Fruit fly (Drosophila melanogaster) whole organism, embryonic: ENCODE results near the gene CG5921.

ENCODE experiments used
- Abd-B ChIP-seq: fragments of 200-800 bp; sonication (Bioruptor generic); optimal IDR thresholded peaks from 2 replicates; lab custom pipeline; 2018; ENCODE audit warnings: missing biosample characterization, mild to moderate bottlenecking, missing genetic modification characterization, moderate library complexity
- BtbVII ChIP-seq: fragments of 200-800 bp; sonication (Bioruptor generic); optimal IDR thresholded peaks from 3 replicates; lab custom pipeline; 2017; ENCODE audit warnings: missing biosample characterization, mild to moderate bottlenecking, missing genetic modification characterization
- CG10209 ChIP-seq: fragments of 200-800 bp; sonication (Bioruptor generic); optimal IDR thresholded peaks from 3 replicates; lab custom pipeline; 2017; ENCODE audit warnings: missing biosample characterization, mild to moderate bottlenecking, missing genetic modification characterization, missing genetic modification reagents
- CG10366 ChIP-seq: fragments of 200-800 bp; sonication (Bioruptor generic); IDR thresholded peaks from 2 replicates; pipeline ENCODE4 v1.3.6; 2022; ENCODE audit warnings: missing biosample characterization, missing genetic modification characterization
- CG10654 ChIP-seq: fragments of 200-800 bp; sonication (Bioruptor generic); optimal IDR thresholded peaks from 2 replicates; lab custom pipeline; 2016; ENCODE audit warnings: missing biosample characterization, missing genetic modification characterization
- CG10959 ChIP-seq: fragments of 200-800 bp; sonication (Bioruptor generic); IDR thresholded peaks from 2 replicates; pipeline ENCODE4 v1.3.6; 2022; ENCODE audit warnings: missing biosample characterization, missing genetic modification characterization
- CG11696 ChIP-seq: fragments of 200-800 bp; sonication (Bioruptor generic); IDR thresholded peaks from 2 replicates; pipeline ENCODE4 v1.3.6; 2022; ENCODE audit warnings: missing biosample characterization, missing genetic modification characterization
- CG13894 ChIP-seq: fragments of 200-800 bp; sonication (Bioruptor generic); optimal IDR thresholded peaks from 3 replicates; lab custom pipeline; 2018; ENCODE audit warnings: missing biosample characterization, mild to moderate bottlenecking, missing genetic modification characterization, moderate library complexity
- CG18476 ChIP-seq: fragments of 200-800 bp; sonication (Bioruptor generic); optimal IDR thresholded peaks from 2 replicates; lab custom pipeline; 2016; ENCODE audit warnings: missing biosample characterization, mild to moderate bottlenecking, missing genetic modification characterization
- CG2875 ChIP-seq: fragments of 200-800 bp; sonication (Bioruptor generic); optimal IDR thresholded peaks from 2 replicates; lab custom pipeline; 2017; ENCODE audit warnings: missing biosample characterization, mild to moderate bottlenecking, missing genetic modification characterization, missing genetic modification reagents
- CG31224 ChIP-seq: fragments of 200-800 bp; sonication (Bioruptor generic); IDR thresholded peaks from 2 replicates; pipeline ENCODE4 v1.3.6; 2022; ENCODE audit warnings: missing biosample characterization, missing genetic modification characterization
- CG3163 ChIP-seq: fragments of 200-800 bp; sonication (Bioruptor generic); optimal IDR thresholded peaks from 3 replicates; lab custom pipeline; 2016; ENCODE audit warnings: missing biosample characterization, missing genetic modification characterization
- CG32767 ChIP-seq: fragments of 200-800 bp; sonication (Bioruptor generic); IDR thresholded peaks from 2 replicates; pipeline ENCODE4 v1.3.6; 2022; ENCODE audit warnings: missing biosample characterization, missing genetic modification characterization
- CG32772 ChIP-seq: fragments of 200-800 bp; sonication (Bioruptor generic); IDR thresholded peaks from 2 replicates; pipeline ENCODE4 v1.3.6; 2022; ENCODE audit warnings: missing biosample characterization, missing genetic modification characterization
- CG33557 ChIP-seq: fragments of 200-800 bp; sonication (Bioruptor generic); optimal IDR thresholded peaks from 2 replicates; lab custom pipeline; 2019; ENCODE audit warnings: missing biosample characterization, mild to moderate bottlenecking, missing genetic modification characterization, moderate library complexity
- CG3847 ChIP-seq: fragments of 200-800 bp; sonication (Bioruptor generic); IDR thresholded peaks from 2 replicates; pipeline ENCODE4 v1.3.6; 2022; ENCODE audit warnings: missing biosample characterization, missing genetic modification characterization
- CG4820 ChIP-seq: fragments of 200-800 bp; sonication (Bioruptor generic); optimal IDR thresholded peaks from 3 replicates; lab custom pipeline; 2016; ENCODE audit warnings: missing biosample characterization, missing genetic modification characterization
- CG7357 ChIP-seq: fragments of 200-800 bp; sonication (Bioruptor generic); IDR thresholded peaks from 3 replicates; pipeline ENCODE4 v1.3.6; 2022; ENCODE audit warnings: missing biosample characterization, missing genetic modification characterization
- CG7372 ChIP-seq: fragments of 200-800 bp; sonication (Bioruptor generic); IDR thresholded peaks from 2 replicates; pipeline ENCODE4 v1.3.6; 2022; ENCODE audit warnings: missing biosample characterization, missing genetic modification characterization
- CG7745 ChIP-seq: fragments of 200-800 bp; sonication (Bioruptor generic); optimal IDR thresholded peaks from 2 replicates; lab custom pipeline; 2018; ENCODE audit warnings: missing biosample characterization, mild to moderate bottlenecking, missing genetic modification characterization, moderate library complexity
- CG7987 ChIP-seq: fragments of 200-800 bp; sonication (Bioruptor generic); optimal IDR thresholded peaks from 2 replicates; lab custom pipeline; 2018; ENCODE audit warnings: missing biosample characterization, mild to moderate bottlenecking, missing genetic modification characterization, moderate library complexity
- CG8281 ChIP-seq: fragments of 200-800 bp; sonication (Bioruptor generic); optimal IDR thresholded peaks from 2 replicates; lab custom pipeline; 2018; ENCODE audit warnings: missing biosample characterization, mild to moderate bottlenecking, missing genetic modification characterization, moderate library complexity
- CG8388 ChIP-seq: fragments of 200-800 bp; sonication (Bioruptor generic); optimal IDR thresholded peaks from 2 replicates; lab custom pipeline; 2019; ENCODE audit warnings: missing biosample characterization, mild to moderate bottlenecking, missing genetic modification characterization, moderate library complexity
- CG9437 ChIP-seq: fragments of 200-800 bp; sonication (Bioruptor generic); optimal IDR thresholded peaks from 2 replicates; lab custom pipeline; 2018; ENCODE audit warnings: missing biosample characterization, mild to moderate bottlenecking, missing genetic modification characterization
- CG9609 ChIP-seq: fragments of 200-800 bp; sonication (Bioruptor generic); optimal IDR thresholded peaks from 3 replicates; lab custom pipeline; 2016; ENCODE audit warnings: missing biosample characterization, missing genetic modification characterization
- Dip3 ChIP-seq: fragments of 200-800 bp; sonication (Bioruptor generic); optimal IDR thresholded peaks from 3 replicates; lab custom pipeline; 2016; ENCODE audit warnings: missing biosample characterization, missing genetic modification characterization
- Doc2 ChIP-seq: fragments of 200-800 bp; sonication (Bioruptor generic); IDR thresholded peaks from 2 replicates; pipeline ENCODE4 v1.3.6; 2022; ENCODE audit warnings: missing biosample characterization, missing genetic modification characterization
- Dref ChIP-seq: fragments of 200-800 bp; sonication (Bioruptor generic); IDR thresholded peaks from 2 replicates; pipeline ENCODE4 v1.3.6; 2022; ENCODE audit warnings: missing biosample characterization, missing genetic modification characterization
- Elba2 ChIP-seq: fragments of 200-800 bp; sonication (Bioruptor generic); optimal IDR thresholded peaks from 3 replicates; lab custom pipeline; 2016; ENCODE audit warnings: missing biosample characterization, missing genetic modification characterization
- HHEX ChIP-seq: fragments of 200-800 bp; sonication (Bioruptor generic); optimal IDR thresholded peaks from 3 replicates; lab custom pipeline; 2017; ENCODE audit warnings: missing biosample characterization, mild to moderate bottlenecking, missing genetic modification characterization, missing genetic modification reagents
- HmgZ ChIP-seq: fragments of 200-800 bp; sonication (Bioruptor generic); optimal IDR thresholded peaks from 2 replicates; lab custom pipeline; 2018; ENCODE audit warnings: missing biosample characterization, mild to moderate bottlenecking, missing genetic modification characterization
- Hmr ChIP-seq: fragments of 200-800 bp; sonication (Bioruptor generic); optimal IDR thresholded peaks from 3 replicates; lab custom pipeline; 2017; ENCODE audit warnings: mild to moderate bottlenecking, missing biosample characterization, missing genetic modification reagents, missing genetic modification characterization
- Lhr ChIP-seq: fragments of 200-800 bp; sonication (Bioruptor generic); optimal IDR thresholded peaks from 3 replicates; lab custom pipeline; 2017; ENCODE audit warnings: mild to moderate bottlenecking, missing biosample characterization, missing genetic modification reagents, missing genetic modification characterization
- Lpt ChIP-seq: fragments of >200 bp; optimal IDR thresholded peaks from 2 replicates; lab custom pipeline; 2018; ENCODE audit warnings: missing biosample characterization, missing genetic modification characterization
- MBD-R2 ChIP-seq: fragments of 200-800 bp; sonication (Bioruptor generic); IDR thresholded peaks from 2 replicates; pipeline ENCODE4 v1.3.6; 2022; ENCODE audit warnings: missing biosample characterization, missing genetic modification characterization
- MTF-1 ChIP-seq: fragments of 200-800 bp; sonication (Bioruptor generic); optimal IDR thresholded peaks from 2 replicates; lab custom pipeline; 2018; ENCODE audit warnings: missing biosample characterization, mild to moderate bottlenecking, missing genetic modification characterization, borderline replicate concordance
- Nf-YA ChIP-seq: fragments of 200-800 bp; sonication (Bioruptor generic); IDR thresholded peaks from 2 replicates; pipeline ENCODE4 v1.3.6; 2022; ENCODE audit warnings: missing biosample characterization, missing genetic modification characterization
- Sin3A ChIP-seq: fragments of >200 bp; optimal IDR thresholded peaks from 2 replicates; lab custom pipeline; 2018
- Sry-δ ChIP-seq: fragments of 200-800 bp; sonication (Bioruptor generic); optimal IDR thresholded peaks from 2 replicates; lab custom pipeline; 2016; ENCODE audit warnings: missing biosample characterization, missing genetic modification characterization
- btn ChIP-seq: fragments of 200-800 bp; sonication (Bioruptor generic); optimal IDR thresholded peaks from 2 replicates; lab custom pipeline; 2016; ENCODE audit warnings: missing biosample characterization, missing genetic modification characterization
- cas ChIP-seq: fragments of 200-800 bp; sonication (Bioruptor generic); IDR thresholded peaks from 2 replicates; pipeline ENCODE4 v1.3.6; 2022; ENCODE audit warnings: missing biosample characterization, missing genetic modification characterization
- chif ChIP-seq, 2 experiments: fragments of 200-800 bp; sonication (Bioruptor generic); optimal IDR thresholded peaks; 3 replicates each; lab custom pipeline; 2016; ENCODE audit warnings: missing biosample characterization in 2 of 2, missing genetic modification characterization in 2 of 2
- crp ChIP-seq, 2 experiments: fragments of 200-800 bp; sonication (Bioruptor generic); optimal IDR thresholded peaks; 2 replicates in 1 of 2; 3 replicates in 1 of 2; lab custom pipeline; 2017; ENCODE audit warnings: missing biosample characterization in 2 of 2, missing genetic modification characterization in 2 of 2, mild to moderate bottlenecking in 1 of 2, moderate library complexity in 1 of 2
- exex ChIP-seq: fragments of 200-800 bp; sonication (Bioruptor generic); optimal IDR thresholded peaks from 4 replicates; lab custom pipeline; 2018; ENCODE audit warnings: missing biosample characterization, mild to moderate bottlenecking, missing genetic modification characterization, moderate library complexity
- h ChIP-seq: fragments of >200 bp; optimal IDR thresholded peaks from 2 replicates; lab custom pipeline; 2017
- mld ChIP-seq: fragments of 200-800 bp; sonication (Bioruptor generic); IDR thresholded peaks from 3 replicates; pipeline ENCODE4 v1.3.6; 2022; ENCODE audit warnings: missing biosample characterization, missing genetic modification characterization; ENCODE audit not compliant: partially characterized antibody
- odd ChIP-seq: fragments of 200-800 bp; sonication (Bioruptor generic); optimal IDR thresholded peaks from 2 replicates; lab custom pipeline; 2017; ENCODE audit warnings: missing biosample characterization, mild to moderate bottlenecking, missing genetic modification characterization
- pho ChIP-seq: fragments of 200-800 bp; sonication (Bioruptor generic); optimal IDR thresholded peaks from 2 replicates; lab custom pipeline; 2016; ENCODE audit warnings: missing biosample characterization, missing genetic modification characterization
- run ChIP-seq: fragments of 200-800 bp; sonication (Bioruptor generic); optimal IDR thresholded peaks from 3 replicates; lab custom pipeline; 2018; ENCODE audit warnings: missing biosample characterization, mild to moderate bottlenecking, missing genetic modification characterization
- ssp ChIP-seq: fragments of 200-800 bp; sonication (Bioruptor generic); IDR thresholded peaks from 2 replicates; pipeline ENCODE4 v1.3.6; 2022; ENCODE audit warnings: missing biosample characterization, missing genetic modification characterization
- zen2 ChIP-seq: fragments of 200-800 bp; sonication (Bioruptor generic); IDR thresholded peaks from 3 replicates; pipeline ENCODE4 v1.3.6; 2022; ENCODE audit warnings: missing biosample characterization, missing genetic modification characterization; ENCODE audit not compliant: partially characterized antibody

CG5921 gene

DNA sequence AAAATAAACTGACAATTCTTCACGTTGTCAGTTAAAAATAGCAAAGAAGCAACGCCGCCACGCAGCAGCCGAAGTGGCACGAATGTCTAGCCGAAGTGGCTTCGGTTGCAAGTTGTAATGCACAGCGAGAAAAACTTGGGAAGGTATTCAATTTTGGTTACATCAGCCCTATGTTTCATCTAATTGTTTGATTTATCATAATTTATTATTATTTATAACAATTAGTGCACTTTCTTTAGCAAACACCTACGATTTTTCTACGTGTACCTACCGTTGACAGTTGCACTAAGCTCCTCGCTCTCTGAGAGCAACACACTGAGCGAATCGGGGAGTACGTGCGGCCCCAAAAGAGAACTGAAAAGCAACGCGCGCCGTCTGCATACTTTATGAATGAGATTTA lies 24.2 kb downstream of the CG5921 start, which contains the start of gene Tsp5D (continued):
- TF ChIP-seq CG13894 (tag; lab: Kevin White, UChicago) = peak; percentile 1
- TF ChIP-seq run (tag; lab: Kevin White, UChicago) = peak; percentile 86
- peak; percentile 88 for TF ChIP-seq MTF-1
- TF ChIP-seq ssp (GFP tag; lab: Robert Waterston, UW) = peak; percentile 86
- TF ChIP-seq BtbVII = peak; percentile 79
- TF ChIP-seq MBD-R2 (GFP tag; lab: Robert Waterston, UW) = peak; percentile 63
- peak; percentile 16 for TF ChIP-seq Sry-δ (GFP tag; lab: Kevin White, UChicago)
- peak; percentile 77 for TF ChIP-seq CG9437 (GFP tag; lab: Kevin White, UChicago)
- peak; percentile 55 for TF ChIP-seq CG7987 (GFP tag; lab: Kevin White, UChicago)
- no peak for TF ChIP-seq pho (GFP tag; lab: Kevin White, UChicago)
- no peak for TF ChIP-seq CG3163
- TF ChIP-seq mld (GFP tag; lab: Robert Waterston, UW) = no peak
- TF ChIP-seq Dip3 (GFP tag; lab: Kevin White, UChicago) = no peak
- peak; percentile 89 for TF ChIP-seq CG3847 (GFP tag; lab: Robert Waterston, UW)
- TF ChIP-seq Lhr (GFP tag; lab: Kevin White, UChicago) = peak; percentile 73
- peak; percentile 88 for TF ChIP-seq CG32767 (GFP tag; lab: Robert Waterston, UW)
- TF ChIP-seq odd (GFP tag; lab: Kevin White, UChicago) = peak; percentile 82
- TF ChIP-seq Abd-B (GFP tag; lab: Kevin White, UChicago) = peak; percentile 66
- TF ChIP-seq cas (GFP tag; lab: Robert Waterston, UW) = peak; percentile 75; the same call in 1 of the 2 replicates
- peak; percentile 78 for TF ChIP-seq CG11696 (GFP tag; lab: Robert Waterston, UW)
- TF ChIP-seq btn (GFP tag; lab: Kevin White, UChicago) = no peak
- peak; percentile 81 for TF ChIP-seq CG7372 (GFP tag; lab: Robert Waterston, UW)
- peak; percentile 73 for TF ChIP-seq CG31224 (GFP tag; lab: Robert Waterston, UW)
- TF ChIP-seq CG32772 (GFP tag; lab: Robert Waterston, UW) = peak; percentile 94
- no peak for TF ChIP-seq CG7745 (tag; lab: Kevin White, UChicago)
- peak; percentile 86 for TF ChIP-seq CG7357 (GFP tag; lab: Robert Waterston, UW)
- peak in 1 of 2 experiments; percentile 40 for TF ChIP-seq crp (GFP tag; optimal IDR thresholded peaks at IDR 0.05; lab: Kevin White, UChicago)
- TF ChIP-seq Doc2 = peak; percentile 72
- TF ChIP-seq CG2875 = peak; percentile 91
- TF ChIP-seq CG10366 (GFP tag; lab: Robert Waterston, UW) = peak; percentile 96
- TF ChIP-seq CG8388 (GFP tag; lab: Kevin White, UChicago) = peak; percentile 93
- TF ChIP-seq zen2 (GFP tag; lab: Robert Waterston, UW) = no peak
- peak; percentile 93 for TF ChIP-seq Nf-YA (GFP tag; lab: Robert Waterston, UW)
- no peak for TF ChIP-seq h
- TF ChIP-seq CG9609 = no peak
- no peak for TF ChIP-seq Sin3A (lab: Kevin White, UChicago)
- TF ChIP-seq CG18476 (GFP tag; lab: Kevin White, UChicago) = peak; percentile 84
- peak; percentile 79 for TF ChIP-seq HmgZ (tag; lab: Kevin White, UChicago)
- TF ChIP-seq exex (tag; lab: Kevin White, UChicago) = peak; percentile 39
- peak in 1 of 2 experiments; percentile 61 for TF ChIP-seq chif (GFP tag; optimal IDR thresholded peaks at IDR 0.05; lab: Kevin White, UChicago)
- peak; percentile 89 for TF ChIP-seq CG10959 (GFP tag; lab: Robert Waterston, UW)
- peak; percentile 92 for TF ChIP-seq CG10654 (GFP tag; lab: Kevin White, UChicago)
- TF ChIP-seq CG10209 (GFP tag; lab: Kevin White, UChicago) = peak; percentile 90
- no peak for TF ChIP-seq Lpt (GFP tag; lab: Kevin White, UChicago)
- TF ChIP-seq Dref (GFP tag; lab: Robert Waterston, UW) = no peak
- peak; percentile 81 for TF ChIP-seq Hmr (GFP tag; lab: Kevin White, UChicago)
- TF ChIP-seq CG4820 = peak; percentile 93
- peak; percentile 91 for TF ChIP-seq HHEX
- no peak for TF ChIP-seq Elba2 (GFP tag; lab: Kevin White, UChicago)
- peak; percentile 56 for TF ChIP-seq CG33557
- TF ChIP-seq CG8281 (tag; lab: Kevin White, UChicago) = peak; percentile 73
